Fruit fly (Drosophila melanogaster) ovary, adult (tissue): ENCODE data around the gene CG32181.

ENCODE experiments used
- CG17801 ChIP-seq: fragments of 200-800 bp; optimal IDR thresholded peaks from 2 replicates; lab custom pipeline; 2019; ENCODE audit warnings: missing biosample characterization, mild to moderate bottlenecking, missing genetic modification characterization, moderate library complexity; ENCODE audit not compliant: partially characterized antibody

The CG32181 gene

DNA sequence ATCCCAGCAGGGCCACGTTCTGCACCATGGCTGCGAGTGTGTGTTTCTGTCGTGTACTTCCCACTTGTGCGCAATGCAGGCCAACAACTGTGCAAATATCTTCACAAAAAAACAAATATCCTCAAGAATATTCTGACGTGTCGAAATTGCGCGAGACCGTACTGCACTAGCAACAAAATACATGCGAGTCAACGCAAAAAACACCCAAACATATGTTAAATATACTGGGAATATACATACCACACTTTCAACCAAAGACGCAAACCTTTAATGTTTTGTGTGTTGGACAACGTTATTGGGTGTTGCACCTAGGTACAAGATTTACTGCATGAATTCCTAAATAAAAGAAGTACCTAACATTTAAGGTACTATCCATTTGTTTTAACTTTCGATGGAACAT lies 42.6 kb downstream of the CG32181 start, which contains the start of gene NUCB1:
NUCB1 (minus strand) TSS at position 173 of the 400 bp plus-strand sequence.
- TF ChIP-seq CG17801 (GFP tag; lab: Kevin White, UChicago) = peak; percentile 51

- peak; percentile 30 for TF ChIP-seq CG17801 (GFP tag; lab: Kevin White, UChicago)
Observed at dm6 chr3L:17804511-17804910, 45.0 kb downstream of the CG32181 start, which contains the start of gene ais. Gene ais, minus strand, starts transcription at chr3L:17804715.

DNA sequence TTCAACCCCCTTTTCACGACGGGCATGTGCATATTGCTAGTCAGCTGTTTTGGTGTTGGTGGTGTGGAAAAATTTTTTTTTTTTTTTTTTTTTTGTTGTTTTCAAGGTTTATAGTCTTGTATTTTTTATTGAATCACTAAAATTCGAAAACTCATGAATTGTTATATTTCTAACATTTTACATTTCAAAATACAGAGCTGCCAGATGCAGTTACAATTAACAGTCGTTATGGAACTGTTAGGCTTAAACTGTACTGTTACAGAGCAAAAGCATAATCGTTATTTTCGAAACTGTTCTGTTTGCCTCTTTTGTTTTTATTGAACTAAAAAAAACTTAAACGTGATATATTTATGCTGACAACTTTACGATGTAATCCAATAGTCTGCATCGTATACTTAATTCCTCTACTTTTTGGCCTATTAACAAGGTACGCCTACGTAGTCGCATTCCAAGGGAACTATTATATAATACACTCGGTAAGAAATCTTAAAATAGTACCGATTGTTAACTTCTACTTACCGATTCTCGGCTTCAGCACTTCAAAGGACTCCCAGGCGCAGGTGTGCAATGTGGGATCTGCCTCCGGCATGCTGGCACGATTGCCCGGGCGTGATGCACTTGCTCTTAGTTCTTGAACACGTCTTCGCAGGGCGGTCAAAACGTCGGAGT lies 47.0 kb downstream of the CG32181 start, which contains the start of gene CG32187:
CG32187 (minus strand) TSS at position 9 of the 669 bp plus-strand sequence.
- TF ChIP-seq CG17801 (GFP tag; lab: Kevin White, UChicago) = no peak

DNA sequence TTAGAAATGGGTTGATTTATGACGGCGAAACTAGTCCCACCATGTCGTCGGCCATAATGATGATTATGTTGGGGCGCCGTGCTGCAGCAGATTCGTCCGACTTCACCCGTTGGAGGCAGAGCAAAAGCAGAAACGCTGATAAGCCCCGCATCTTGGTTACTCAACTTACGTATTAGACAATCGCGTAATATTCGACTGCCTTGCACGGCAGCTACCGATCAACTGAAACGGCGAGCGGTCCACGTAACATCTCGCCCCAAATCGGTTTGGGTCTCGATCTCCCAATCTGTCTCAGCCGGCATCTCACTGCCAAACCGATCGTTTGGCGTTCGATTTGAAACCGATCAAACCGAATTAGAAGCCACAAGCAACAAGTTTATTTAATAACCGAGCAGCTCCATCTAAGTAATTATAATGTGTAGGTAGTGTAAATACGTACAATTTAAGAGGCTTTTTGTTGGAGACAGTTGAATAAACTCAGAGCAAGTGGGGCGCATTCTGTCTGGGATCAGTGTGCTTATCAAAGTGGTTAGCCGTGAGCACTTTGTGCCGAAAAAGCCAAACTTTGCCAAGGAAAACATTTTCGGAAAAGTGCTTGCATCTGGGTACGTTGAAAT lies 49.2 kb downstream of the CG32181 start, which contains the start of gene CG32191:
CG32191 (minus strand) TSS at position 550 of the 617 bp plus-strand sequence.
- TF ChIP-seq CG17801 (GFP tag; lab: Kevin White, UChicago) = no peak
